Fruit fly (Drosophila melanogaster) whole organism, adult: ENCODE results near the gene PH4alphaSG1.

ENCODE experiments used
- CG11617 ChIP-seq: fragments of 200-800 bp; sonication (Bioruptor generic); optimal IDR thresholded peaks from 2 replicates; lab custom pipeline; 2017; ENCODE audit warnings: mild to moderate bottlenecking, missing biosample characterization, missing genetic modification reagents, missing genetic modification characterization
- CG12768 ChIP-seq: fragments of 200-800 bp; sonication (Bioruptor generic); optimal IDR thresholded peaks from 2 replicates; lab custom pipeline; 2017; ENCODE audit warnings: missing biosample characterization, missing genetic modification characterization, mild to moderate bottlenecking, moderate library complexity, missing genetic modification reagents
- CG14711 ChIP-seq: fragments of 200-800 bp; sonication (Bioruptor generic); optimal IDR thresholded peaks from 2 replicates; lab custom pipeline; 2018; ENCODE audit warnings: missing biosample characterization, mild to moderate bottlenecking, missing genetic modification characterization, moderate library complexity
- CG1620 ChIP-seq: fragments of 200-800 bp; sonication (Bioruptor generic); optimal IDR thresholded peaks from 2 replicates; lab custom pipeline; 2016; ENCODE audit warnings: missing biosample characterization, missing genetic modification characterization
- CG33017 ChIP-seq: fragments of 200-800 bp; sonication (Bioruptor generic); optimal IDR thresholded peaks from 2 replicates; lab custom pipeline; 2018; ENCODE audit warnings: missing biosample characterization, mild to moderate bottlenecking, missing genetic modification characterization, moderate library complexity
- CG5204 ChIP-seq: fragments of 200-800 bp; sonication (Bioruptor generic); optimal IDR thresholded peaks from 2 replicates; lab custom pipeline; 2016; ENCODE audit warnings: missing biosample characterization, missing genetic modification characterization
- CG7045 ChIP-seq: fragments of 200-800 bp; sonication (Bioruptor generic); optimal IDR thresholded peaks from 2 replicates; lab custom pipeline; 2017; ENCODE audit warnings: missing biosample characterization, mild to moderate bottlenecking, missing genetic modification characterization
- CG7101 ChIP-seq: fragments of 200-800 bp; sonication (Bioruptor generic); optimal IDR thresholded peaks from 2 replicates; lab custom pipeline; 2018; ENCODE audit warnings: missing biosample characterization, mild to moderate bottlenecking, missing genetic modification characterization, moderate library complexity
- Clk ChIP-seq: fragments of 200-800 bp; sonication (Bioruptor generic); optimal IDR thresholded peaks from 2 replicates; lab custom pipeline; 2017; ENCODE audit warnings: missing biosample characterization, missing genetic modification characterization
- Crg-1 ChIP-seq: fragments of 200-800 bp; sonication (Bioruptor generic); optimal IDR thresholded peaks from 2 replicates; lab custom pipeline; 2016; ENCODE audit warnings: missing biosample characterization, missing genetic modification characterization
- Hr96 ChIP-seq: fragments of 200-800 bp; sonication (Bioruptor generic); optimal IDR thresholded peaks from 2 replicates; lab custom pipeline; 2016; ENCODE audit warnings: missing biosample characterization, missing genetic modification characterization
- Mnt ChIP-seq: fragments of 200-800 bp; sonication (Bioruptor generic); optimal IDR thresholded peaks from 2 replicates; lab custom pipeline; 2016; ENCODE audit warnings: missing biosample characterization, mild to moderate bottlenecking, missing genetic modification characterization
- bab1 ChIP-seq: fragments of 200-800 bp; sonication (Bioruptor generic); optimal IDR thresholded peaks from 3 replicates; lab custom pipeline; 2019; ENCODE audit warnings: missing biosample characterization, mild to moderate bottlenecking, missing genetic modification characterization, moderate library complexity
- cic ChIP-seq: fragments of 200-800 bp; sonication (Bioruptor generic); optimal IDR thresholded peaks from 2 replicates; lab custom pipeline; 2017; ENCODE audit warnings: missing biosample characterization, mild to moderate bottlenecking, missing genetic modification characterization, moderate library complexity
- cnc ChIP-seq, 2 experiments: fragments of >200 bp; optimal IDR thresholded peaks; 2 replicates each; lab custom pipeline; 2017
- kay ChIP-seq: fragments of 200-800 bp; sonication (Bioruptor generic); peaks from one replicate; lab custom pipeline; 2016; ENCODE audit warnings: missing biosample characterization, missing genetic modification characterization, borderline replicate concordance
- ovo ChIP-seq: fragments of 200-800 bp; sonication (Bioruptor generic); optimal IDR thresholded peaks from 2 replicates; lab custom pipeline; 2016; ENCODE audit warnings: missing biosample characterization, missing genetic modification characterization
- pad ChIP-seq: fragments of 200-800 bp; sonication (Bioruptor generic); optimal IDR thresholded peaks from 3 replicates; lab custom pipeline; 2017; ENCODE audit warnings: missing biosample characterization, missing genetic modification characterization, mild to moderate bottlenecking, moderate library complexity, missing genetic modification reagents
- tj ChIP-seq: fragments of 200-800 bp; sonication (Bioruptor generic); optimal IDR thresholded peaks from 3 replicates; lab custom pipeline; 2017; ENCODE audit warnings: missing biosample characterization, mild to moderate bottlenecking, missing genetic modification characterization, moderate library complexity
- toe ChIP-seq: fragments of 200-800 bp; sonication (Bioruptor generic); optimal IDR thresholded peaks from 2 replicates; lab custom pipeline; 2016; ENCODE audit warnings: missing biosample characterization, missing genetic modification characterization

PH4alphaSG1 gene

DNA sequence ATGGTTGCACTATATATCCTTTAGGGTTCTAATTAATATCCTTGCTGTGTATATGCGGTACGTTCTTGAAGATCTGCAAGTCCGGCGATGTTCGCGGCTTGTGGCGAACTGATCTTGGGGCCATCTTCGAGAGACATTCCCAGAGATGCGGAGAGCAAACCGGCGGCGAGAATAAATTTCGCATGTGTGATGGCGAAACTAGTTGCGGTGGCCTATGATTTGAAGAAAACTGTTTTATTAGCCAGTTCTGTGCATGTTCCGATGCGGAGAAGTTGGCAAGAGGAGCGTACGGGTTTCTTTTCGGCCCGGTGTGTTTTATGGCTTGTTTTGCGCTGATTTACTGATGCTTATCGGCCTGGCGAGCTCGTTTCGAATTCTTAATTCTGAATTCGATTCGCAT is 5.2 kb downstream of the PH4alphaSG1 start, which contains the start of gene PH4alphaNE1:
TSS of gene PH4alphaNE1 (minus strand) at position 101 of the 400 bp plus-strand sequence.
- no peak for TF ChIP-seq Crg-1 (GFP tag; lab: Kevin White, UChicago)
- no peak for TF ChIP-seq bab1
- no peak for TF ChIP-seq CG11617 (GFP tag; lab: Kevin White, UChicago)
- TF ChIP-seq cic (GFP tag; lab: Kevin White, UChicago): no peak
- no peak for TF ChIP-seq CG12768 (GFP tag; lab: Kevin White, UChicago)
- no peak for TF ChIP-seq Mnt (GFP tag; lab: Kevin White, UChicago)
- TF ChIP-seq CG7101 (tag; lab: Kevin White, UChicago): no peak
- TF ChIP-seq CG7045 (GFP tag; lab: Kevin White, UChicago): no peak
- no peak for TF ChIP-seq Clk
- TF ChIP-seq toe: no peak
- TF ChIP-seq ovo (GFP tag; lab: Kevin White, UChicago): no peak
- TF ChIP-seq cnc (optimal IDR thresholded peaks at IDR 0.05; lab: Kevin White, UChicago): no peak
- TF ChIP-seq CG14711 (tag; lab: Kevin White, UChicago): no peak
- no peak for TF ChIP-seq kay
- TF ChIP-seq Hr96: no peak
- no peak for TF ChIP-seq CG5204 (GFP tag; lab: Kevin White, UChicago)

DNA sequence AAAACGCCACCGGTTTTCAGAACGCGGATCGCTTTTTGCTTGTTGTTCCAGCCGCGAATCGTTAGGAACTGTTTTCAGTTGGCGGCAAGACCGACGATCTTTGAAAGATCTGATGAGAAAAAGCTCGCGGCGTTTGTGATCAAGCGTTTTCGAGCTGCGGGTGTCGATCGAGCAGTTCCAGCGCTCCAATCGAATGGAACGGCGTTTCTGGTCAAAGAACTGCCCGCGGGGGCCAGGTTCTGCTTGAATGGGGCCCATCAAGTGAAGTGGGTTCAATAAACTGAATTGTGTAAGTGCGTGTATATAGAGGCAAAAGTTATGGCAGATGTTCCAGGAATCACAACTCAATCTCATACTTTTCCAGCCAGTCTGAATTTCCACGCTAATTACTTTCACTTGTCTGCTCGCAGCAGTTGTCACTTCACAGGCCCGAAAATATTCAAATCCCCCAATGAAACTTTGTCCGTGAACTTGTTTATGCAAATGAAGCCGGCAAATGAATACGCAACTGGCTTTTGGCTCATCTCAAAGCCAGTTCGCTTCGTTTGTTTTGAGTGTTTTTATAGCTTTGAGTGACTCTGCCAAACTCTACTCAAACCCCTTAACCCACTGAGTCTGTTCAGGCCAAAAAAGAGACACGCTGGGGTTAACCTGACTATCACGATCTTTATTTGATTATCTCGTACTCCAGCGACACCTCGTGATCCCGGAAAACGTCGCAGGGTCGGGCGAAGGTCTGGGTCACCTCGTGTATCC is 9.2 kb downstream of the PH4alphaSG1 start, which contains the start of gene PH4alphaMP:
TSS of gene PH4alphaMP (minus strand) at position 51 of the 756 bp plus-strand sequence.
- TF ChIP-seq ovo (GFP tag; lab: Kevin White, UChicago) (no peak), Crg-1 (GFP tag; lab: Kevin White, UChicago) (no peak), Clk (no peak), pad (GFP tag; lab: Kevin White, UChicago) (no peak), CG14711 (tag; lab: Kevin White, UChicago) (no peak), kay (no peak), tj (GFP tag; lab: Kevin White, UChicago) (no peak), Hr96 (no peak), Mnt (GFP tag; lab: Kevin White, UChicago) (no peak), CG7045 (GFP tag; lab: Kevin White, UChicago) (no peak), CG5204 (GFP tag; lab: Kevin White, UChicago) (no peak), CG11617 (GFP tag; lab: Kevin White, UChicago) (no peak), CG12768 (GFP tag; lab: Kevin White, UChicago) (no peak), CG1620 (GFP tag; lab: Kevin White, UChicago) (no peak), cnc (optimal IDR thresholded peaks at IDR 0.05; lab: Kevin White, UChicago) (no peak), bab1 (no peak), toe (no peak), CG7101 (tag; lab: Kevin White, UChicago) (no peak)

DNA sequence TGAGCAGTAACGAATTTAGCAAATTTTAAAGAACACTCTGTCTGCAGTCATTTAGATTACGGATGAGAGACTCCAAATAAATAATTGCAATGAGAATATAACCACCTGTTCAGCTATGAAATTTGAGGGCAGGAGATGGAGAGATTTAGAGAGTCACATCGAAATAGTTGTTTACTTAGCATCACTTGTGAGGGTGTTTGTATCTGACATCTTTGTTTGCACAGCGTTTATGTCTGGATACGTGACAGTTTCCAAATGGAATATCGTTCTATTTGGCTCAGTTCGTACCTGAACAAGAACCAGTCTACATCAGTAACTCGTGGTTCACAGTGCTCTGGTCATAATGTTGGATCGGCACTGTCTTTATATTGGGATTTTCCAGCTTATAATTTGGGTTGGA is 15.7 kb downstream of the PH4alphaSG1 start, which contains the start of gene PH4alphaSG2:
TSS of gene PH4alphaSG2 (plus strand) at position 278 of the 400 bp plus-strand sequence.
- TF ChIP-seq cic (GFP tag; lab: Kevin White, UChicago): no peak
- TF ChIP-seq ovo (GFP tag; lab: Kevin White, UChicago): no peak
- no peak for TF ChIP-seq toe
- no peak for TF ChIP-seq CG14711 (tag; lab: Kevin White, UChicago)
- no peak for TF ChIP-seq CG7045 (GFP tag; lab: Kevin White, UChicago)
- TF ChIP-seq CG7101 (tag; lab: Kevin White, UChicago): no peak
- no peak for TF ChIP-seq CG33017 (tag; lab: Kevin White, UChicago)
- TF ChIP-seq Mnt (GFP tag; lab: Kevin White, UChicago): no peak
- TF ChIP-seq CG5204 (GFP tag; lab: Kevin White, UChicago): no peak
- no peak for TF ChIP-seq kay
- no peak for TF ChIP-seq Clk
- no peak for TF ChIP-seq pad (GFP tag; lab: Kevin White, UChicago)
- TF ChIP-seq CG11617 (GFP tag; lab: Kevin White, UChicago): no peak
- TF ChIP-seq CG12768 (GFP tag; lab: Kevin White, UChicago): no peak
- TF ChIP-seq CG1620 (GFP tag; lab: Kevin White, UChicago): no peak
- TF ChIP-seq tj (GFP tag; lab: Kevin White, UChicago): no peak
- TF ChIP-seq cnc (optimal IDR thresholded peaks at IDR 0.05; lab: Kevin White, UChicago): no peak

DNA sequence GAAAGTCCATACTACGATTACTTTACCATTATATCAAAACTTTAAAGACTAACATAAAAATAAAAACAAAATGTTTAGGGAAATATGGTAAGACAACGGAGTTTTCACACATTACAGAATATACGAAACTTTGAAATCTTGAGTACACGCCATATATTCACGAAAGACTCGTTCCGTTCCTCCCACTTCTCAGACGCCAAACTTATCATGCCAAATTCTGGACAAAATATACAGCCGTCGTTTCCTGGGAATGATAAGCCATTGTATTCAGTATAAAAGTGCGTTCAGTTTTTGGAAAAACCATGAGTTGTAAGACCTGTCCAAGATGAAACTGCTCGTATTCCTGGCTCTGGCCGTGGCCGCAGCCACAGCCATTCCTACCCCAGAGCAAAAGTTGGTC is 16.8 kb downstream of the PH4alphaSG1 start, which contains the start of gene Jon99Fi:
TSS of gene Jon99Fi (plus strand) at position 301 of the 400 bp plus-strand sequence.
- TF ChIP-seq CG11617 (GFP tag; lab: Kevin White, UChicago) (no peak), CG7045 (GFP tag; lab: Kevin White, UChicago) (no peak), Clk (no peak), kay (no peak), ovo (GFP tag; lab: Kevin White, UChicago) (no peak), cic (GFP tag; lab: Kevin White, UChicago) (no peak)

DNA sequence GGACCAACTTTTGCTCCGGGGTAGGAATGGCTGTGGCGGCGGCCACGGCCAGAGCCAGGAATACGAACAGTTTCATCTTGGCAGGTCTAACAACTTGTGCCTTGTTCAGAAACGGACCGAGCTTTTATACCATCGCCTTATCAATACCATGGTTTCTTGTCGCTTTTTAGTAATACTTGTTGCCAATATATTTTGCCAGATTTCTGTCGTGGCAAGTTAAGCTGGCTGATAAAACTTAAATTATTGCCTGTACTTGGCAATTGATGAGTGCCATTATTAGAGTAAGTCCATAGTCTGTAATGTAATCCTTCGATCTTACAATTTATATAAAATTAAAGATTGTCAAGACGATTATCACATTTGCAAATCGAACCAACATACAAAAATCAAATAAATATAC is 17.6 kb downstream of the PH4alphaSG1 start, which contains the start of gene Jon99Fii:
TSS of gene Jon99Fii (minus strand) at position 101 of the 400 bp plus-strand sequence.
- TF ChIP-seq CG33017 (tag; lab: Kevin White, UChicago) (no peak), CG1620 (GFP tag; lab: Kevin White, UChicago) (no peak), cnc (optimal IDR thresholded peaks at IDR 0.05; lab: Kevin White, UChicago) (no peak), CG5204 (GFP tag; lab: Kevin White, UChicago) (no peak), Mnt (GFP tag; lab: Kevin White, UChicago) (no peak), Clk (no peak), ovo (GFP tag; lab: Kevin White, UChicago) (no peak), tj (GFP tag; lab: Kevin White, UChicago) (no peak), CG14711 (tag; lab: Kevin White, UChicago) (no peak), Crg-1 (GFP tag; lab: Kevin White, UChicago) (no peak), kay (no peak), CG11617 (GFP tag; lab: Kevin White, UChicago) (no peak), Hr96 (no peak), bab1 (no peak), cic (GFP tag; lab: Kevin White, UChicago) (no peak), toe (no peak), CG7045 (GFP tag; lab: Kevin White, UChicago) (no peak), pad (GFP tag; lab: Kevin White, UChicago) (no peak)
